Fruit fly (Drosophila melanogaster): Measurements from ENCODE around the gene Mat89Ba.

The Mat89Ba gene

dm6 chr3R:16248500-16249025, 23.7 kb downstream of the Mat89Ba start:
- TF ChIP-seq rgr (GFP tag; optimal IDR thresholded peaks at IDR 0.05) (no peak), foxo (GFP tag; optimal IDR thresholded peaks at IDR 0.05) (no peak), Rel (GFP tag; optimal IDR thresholded peaks at IDR 0.05) (no peak), Rel (tag; optimal IDR thresholded peaks at IDR 0.05) (no peak), jim (GFP tag; optimal IDR thresholded peaks at IDR 0.05) (no peak), Sp1 (GFP tag; optimal IDR thresholded peaks at IDR 0.05) (no peak), psq (GFP tag; optimal IDR thresholded peaks at IDR 0.05) (no peak), Dfd (GFP tag; optimal IDR thresholded peaks at IDR 0.05) (no peak), CG32264 (GFP tag; optimal IDR thresholded peaks at IDR 0.05) (no peak)

dm6 chr3R:16247609-16248499, 24.4 kb downstream of the Mat89Ba start:
- TF ChIP-seq tai (GFP tag; optimal IDR thresholded peaks at IDR 0.05): no peak
- peak; percentile 50 for TF ChIP-seq Sp1 (GFP tag; optimal IDR thresholded peaks at IDR 0.05)
- peak; percentile 50 for TF ChIP-seq CG9705 (GFP tag; optimal IDR thresholded peaks at IDR 0.05)
- no peak for TF ChIP-seq N (GFP tag; optimal IDR thresholded peaks at IDR 0.05)
- TF ChIP-seq br (GFP tag; optimal IDR thresholded peaks at IDR 0.05): peak; percentile 41
- TF ChIP-seq Dif (GFP tag; optimal IDR thresholded peaks at IDR 0.05; ENCODE audit: partially characterized antibody): no peak
- TF ChIP-seq Jra (GFP tag; optimal IDR thresholded peaks at IDR 0.05): no peak
- peak; percentile 40 for TF ChIP-seq rgr (GFP tag; optimal IDR thresholded peaks at IDR 0.05)
- TF ChIP-seq CrebA (GFP tag; optimal IDR thresholded peaks at IDR 0.05; ENCODE audit: borderline replicate concordance): no peak
- TF ChIP-seq h (GFP tag; optimal IDR thresholded peaks at IDR 0.05): peak; percentile 40
- no peak for TF ChIP-seq Myc (optimal IDR thresholded peaks at IDR 0.05)
- TF ChIP-seq lola (GFP tag; optimal IDR thresholded peaks at IDR 0.05): no peak
- no peak for TF ChIP-seq jim (GFP tag; optimal IDR thresholded peaks at IDR 0.05)
- TF ChIP-seq Abd-B (GFP tag; optimal IDR thresholded peaks at IDR 0.05): no peak
- TF ChIP-seq sv (GFP tag; optimal IDR thresholded peaks at IDR 0.05): peak; percentile 59
- TF ChIP-seq dsf (GFP tag; optimal IDR thresholded peaks at IDR 0.05; ENCODE audit: borderline replicate concordance): no peak
- peak; percentile 59 for TF ChIP-seq fru (GFP tag; optimal IDR thresholded peaks at IDR 0.05)
- TF ChIP-seq brk (GFP tag; optimal IDR thresholded peaks at IDR 0.05): no peak
- TF ChIP-seq woc (GFP tag; optimal IDR thresholded peaks at IDR 0.05): peak; percentile 26
- TF ChIP-seq HLH106 (tag; optimal IDR thresholded peaks at IDR 0.05): peak; percentile 67
- TF ChIP-seq dmrt93B (GFP tag; optimal IDR thresholded peaks at IDR 0.05): peak; percentile 59
- TF ChIP-seq usp (GFP tag; optimal IDR thresholded peaks at IDR 0.05): no peak
- TF ChIP-seq Mio (GFP tag; optimal IDR thresholded peaks at IDR 0.05): no peak
- TF ChIP-seq Hnf4 (GFP tag; optimal IDR thresholded peaks at IDR 0.05): no peak
- peak; percentile 1 for TF ChIP-seq sage (GFP tag; optimal IDR thresholded peaks at IDR 0.05)
- TF ChIP-seq Rel (GFP tag; optimal IDR thresholded peaks at IDR 0.05): peak; percentile 12
- no peak for TF ChIP-seq Rel (tag; optimal IDR thresholded peaks at IDR 0.05)
- peak; percentile 30 for TF ChIP-seq OdsH (GFP tag; optimal IDR thresholded peaks at IDR 0.05)
- peak; percentile 51 for TF ChIP-seq Hr83 (GFP tag; optimal IDR thresholded peaks at IDR 0.05; ENCODE audit: poor library complexity, severe bottlenecking)
- TF ChIP-seq Hr78 (GFP tag; optimal IDR thresholded peaks at IDR 0.05): no peak
- TF ChIP-seq Vsx2 (GFP tag; optimal IDR thresholded peaks at IDR 0.05; ENCODE audit: partially characterized antibody): no peak
- TF ChIP-seq ey (GFP tag; optimal IDR thresholded peaks at IDR 0.05): peak; percentile 56
- TF ChIP-seq CG32264 (GFP tag; optimal IDR thresholded peaks at IDR 0.05): peak; percentile 31
- peak; percentile 34 for TF ChIP-seq psq (GFP tag; optimal IDR thresholded peaks at IDR 0.05)
- TF ChIP-seq pan (optimal IDR thresholded peaks at IDR 0.05): no peak
- TF ChIP-seq dl (GFP tag; optimal IDR thresholded peaks at IDR 0.05; ENCODE audit: insufficient read depth in 1 of 2, partially characterized antibody in 2 of 2): no peak
- no peak for TF ChIP-seq GATAd (GFP tag; optimal IDR thresholded peaks at IDR 0.05)
- TF ChIP-seq Dfd (GFP tag; optimal IDR thresholded peaks at IDR 0.05): no peak
- TF ChIP-seq foxo (GFP tag; optimal IDR thresholded peaks at IDR 0.05): peak in 1 of 2 experiments; percentile 64
